Fruit fly (Drosophila melanogaster): ENCODE data around the gene CG13972.

The CG13972 gene

dm6 chr3R:27556972-27557371 is 39.9 kb upstream of the CG13972 start (continued):
- TF ChIP-seq CG15514 (GFP tag; optimal IDR thresholded peaks at IDR 0.05) (peak; percentile 54), CG2712 (tag; optimal IDR thresholded peaks at IDR 0.05) (peak; percentile 29), row (GFP tag; IDR thresholded peaks at IDR 0.05) (peak; percentile 58), Blimp-1 (GFP tag; optimal IDR thresholded peaks at IDR 0.05) (no peak), Rx (GFP tag; IDR thresholded peaks at IDR 0.05) (no peak), cg (GFP tag; optimal IDR thresholded peaks at IDR 0.05) (no peak), CG8924 (tag; optimal IDR thresholded peaks at IDR 0.05) (no peak), Gsc (GFP tag; IDR thresholded peaks at IDR 0.05) (no peak), pan (optimal IDR thresholded peaks at IDR 0.05) (no peak), pan (GFP tag; optimal IDR thresholded peaks at IDR 0.05 in 1 of 2, IDR thresholded peaks at IDR 0.05 in 1 of 2) (peak in 1 of 2 experiments; percentile 49), Myb (GFP tag; optimal IDR thresholded peaks at IDR 0.05) (no peak), sisA (GFP tag; IDR thresholded peaks at IDR 0.05) (peak; percentile 44), Dip3 (GFP tag; optimal IDR thresholded peaks at IDR 0.05) (peak; percentile 67), nerfin-2 (GFP tag; IDR thresholded peaks at IDR 0.05; ENCODE audit: partially characterized antibody) (no peak), sr (GFP tag; IDR thresholded peaks at IDR 0.05) (no peak), HHEX (GFP tag; optimal IDR thresholded peaks at IDR 0.05) (peak; percentile 4), ase (GFP tag; IDR thresholded peaks at IDR 0.05) (no peak; the same call in 2 of the 3 replicates), CG13894 (tag; optimal IDR thresholded peaks at IDR 0.05) (no peak), Med (GFP tag) (peak; percentile 92), CG30431 (GFP tag; optimal IDR thresholded peaks at IDR 0.05) (no peak), schlank (tag; optimal IDR thresholded peaks at IDR 0.05) (no peak), CG17359 (tag; optimal IDR thresholded peaks at IDR 0.05) (no peak), Poxn (GFP tag; IDR thresholded peaks at IDR 0.05) (0 out of 2 replicates have a peak, but pooled peaks have one; percentile 45), CG6272 (GFP tag; IDR thresholded peaks at IDR 0.05) (no peak), slou (GFP tag; optimal IDR thresholded peaks at IDR 0.05) (peak; percentile 31), ap (GFP tag; IDR thresholded peaks at IDR 0.05) (no peak), Abd-B (GFP tag; optimal IDR thresholded peaks at IDR 0.05) (no peak), Tbp (GFP tag; optimal IDR thresholded peaks at IDR 0.05) (no peak), yki (optimal IDR thresholded peaks at IDR 0.05) (no peak), sima (GFP tag; optimal IDR thresholded peaks at IDR 0.05) (no peak), rib (GFP tag; IDR thresholded peaks at IDR 0.05) (no peak), GATAe (GFP tag; conservative IDR thresholded peaks at IDR 0.05) (no peak), Antp (GFP tag; optimal IDR thresholded peaks at IDR 0.05) (peak; percentile 19), esg (GFP tag; conservative IDR thresholded peaks at IDR 0.05) (peak; percentile 33), CG8281 (tag; optimal IDR thresholded peaks at IDR 0.05) (no peak), CG8089 (GFP tag; optimal IDR thresholded peaks at IDR 0.05) (no peak), aop (GFP tag; IDR thresholded peaks at IDR 0.05) (no peak), lov (optimal IDR thresholded peaks at IDR 0.05) (no peak), lov (GFP tag; IDR thresholded peaks at IDR 0.05) (no peak), Atf6 (GFP tag; IDR thresholded peaks at IDR 0.05) (peak; percentile 43; the same call in 1 of the 2 replicates), Ravus (GFP tag; IDR thresholded peaks at IDR 0.05) (no peak; the same call in 1 of the 2 replicates), CG1832 (GFP tag; optimal IDR thresholded peaks at IDR 0.05) (no peak), CG14014 (GFP tag; IDR thresholded peaks at IDR 0.05) (peak; percentile 68), BtbVII (GFP tag; optimal IDR thresholded peaks at IDR 0.05) (no peak), trh (GFP tag; optimal IDR thresholded peaks at IDR 0.05) (no peak), bab2 (GFP tag; optimal IDR thresholded peaks at IDR 0.05) (peak; percentile 40), CG11696 (GFP tag; IDR thresholded peaks at IDR 0.05) (0 out of 2 replicates have a peak, but pooled peaks have one; percentile 21), ind (GFP tag; optimal IDR thresholded peaks at IDR 0.05) (peak; percentile 47), dati (GFP tag; IDR thresholded peaks at IDR 0.05) (no peak), ato (GFP tag; IDR thresholded peaks at IDR 0.05; ENCODE audit: partially characterized antibody) (no peak), Dp (GFP tag; optimal IDR thresholded peaks at IDR 0.05) (no peak), al (GFP tag; IDR thresholded peaks at IDR 0.05) (peak; percentile 68; the same call in 1 of the 2 replicates), ro (GFP tag; IDR thresholded peaks at IDR 0.05) (no peak)
